Fruit fly (Drosophila melanogaster): ENCODE measurements around the gene mTerf5.

The mTerf5 gene

DNA sequence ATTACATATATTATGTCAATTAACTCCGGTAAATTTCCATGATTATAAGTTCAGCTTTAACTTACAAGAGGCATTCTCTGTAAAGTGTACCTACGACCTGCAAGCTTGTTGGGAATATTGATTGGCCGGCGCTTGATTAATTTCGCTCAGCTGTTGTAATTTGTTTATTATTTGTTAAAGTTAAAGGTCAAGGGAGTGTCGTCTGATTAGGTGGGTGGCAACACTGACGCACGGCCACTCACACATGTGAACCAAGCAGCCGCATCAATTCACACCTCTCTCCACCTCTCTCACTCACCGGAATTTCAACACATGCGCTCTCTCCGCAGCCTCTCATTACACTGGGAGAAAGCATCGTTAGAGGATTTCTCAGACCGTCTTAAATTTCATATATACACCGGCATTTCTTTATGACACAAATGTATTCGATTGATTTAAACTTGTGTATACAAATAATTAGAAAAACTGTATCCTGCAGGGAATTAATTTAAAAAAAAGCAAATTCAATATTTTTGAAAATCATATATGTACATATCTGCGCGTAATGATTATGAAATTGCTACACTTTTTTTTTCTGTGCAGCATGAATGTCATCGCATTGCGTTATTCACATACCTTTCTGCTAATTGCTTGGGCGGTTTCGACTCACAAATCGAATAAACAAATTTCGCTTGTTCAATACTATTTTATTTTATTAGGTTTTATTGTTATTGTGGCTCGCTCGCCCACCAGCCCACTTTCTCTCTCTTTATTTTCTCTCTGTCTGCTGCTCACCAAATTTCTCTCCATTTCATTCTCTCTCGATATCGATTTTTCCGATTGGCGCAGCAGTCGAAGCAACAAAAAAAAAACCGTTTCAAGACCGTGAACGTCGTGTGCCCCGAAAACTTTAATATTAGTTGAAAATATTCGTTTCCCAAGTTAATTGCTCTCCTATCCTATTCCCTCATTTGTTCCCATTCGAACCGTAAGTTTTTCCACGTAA, 51.2 kb downstream of the mTerf5 start (continued):
- TF ChIP-seq Ada2b (GFP tag; IDR thresholded peaks at IDR 0.05): peak; percentile 84
- peak; percentile 85 to 96 for TF ChIP-seq bsh (GFP tag; optimal IDR thresholded peaks at IDR 0.05)
- TF ChIP-seq tll (GFP tag; optimal IDR thresholded peaks at IDR 0.05): peak in 1 of 2 experiments; percentile 52
- peak; percentile 50 for TF ChIP-seq CG4282 (GFP tag; optimal IDR thresholded peaks at IDR 0.05)
- peak; percentile 96 for TF ChIP-seq CG30403 (GFP tag; optimal IDR thresholded peaks at IDR 0.05)
- TF ChIP-seq CG2712 (tag; optimal IDR thresholded peaks at IDR 0.05): peak; percentile 96
- TF ChIP-seq pfk (GFP tag; optimal IDR thresholded peaks at IDR 0.05): peak; percentile 6
- TF ChIP-seq NC2β (GFP tag; optimal IDR thresholded peaks at IDR 0.05): peak; percentile 88
- TF ChIP-seq dati (GFP tag; IDR thresholded peaks at IDR 0.05): peak; percentile 70; the same call in 1 of the 2 replicates
- peak; percentile 94 for TF ChIP-seq grau (tag; optimal IDR thresholded peaks at IDR 0.05)
- peak; percentile 91 for TF ChIP-seq cwo (GFP tag; optimal IDR thresholded peaks at IDR 0.05)
- TF ChIP-seq CG15011 (GFP tag; optimal IDR thresholded peaks at IDR 0.05): peak; percentile 89
- TF ChIP-seq CG8388 (GFP tag; optimal IDR thresholded peaks at IDR 0.05): peak; percentile 92
- peak; percentile 78 for TF ChIP-seq CG11456 (GFP tag; IDR thresholded peaks at IDR 0.05)
- peak; percentile 80 for TF ChIP-seq ems (GFP tag; optimal IDR thresholded peaks at IDR 0.05)
- peak; percentile 92 for TF ChIP-seq Chrac-16 (GFP tag; optimal IDR thresholded peaks at IDR 0.05)
- peak; percentile 83 for TF ChIP-seq B-H1 (GFP tag; IDR thresholded peaks at IDR 0.05)
- peak; percentile 90 for TF ChIP-seq pho (GFP tag; optimal IDR thresholded peaks at IDR 0.05)
- peak; percentile 93 for TF ChIP-seq CG12236 (GFP tag; optimal IDR thresholded peaks at IDR 0.05)
- peak; percentile 86 for TF ChIP-seq CG10543 (GFP tag; optimal IDR thresholded peaks at IDR 0.05)
- peak; percentile 73 for TF ChIP-seq CG31365 (tag; optimal IDR thresholded peaks at IDR 0.05)
- TF ChIP-seq dm (GFP tag; optimal IDR thresholded peaks at IDR 0.05): peak; percentile 69
- TF ChIP-seq Myb (GFP tag; optimal IDR thresholded peaks at IDR 0.05): peak; percentile 69
- TF ChIP-seq ro (GFP tag; IDR thresholded peaks at IDR 0.05): peak; percentile 81; the same call in 1 of the 2 replicates
- TF ChIP-seq crp (GFP tag; optimal IDR thresholded peaks at IDR 0.05): peak in 1 of 2 experiments; percentile 62
- TF ChIP-seq zen2 (GFP tag; IDR thresholded peaks at IDR 0.05; ENCODE audit: partially characterized antibody): no peak
- TF ChIP-seq BEAF-32 (GFP tag; optimal IDR thresholded peaks at IDR 0.05): no peak
- TF ChIP-seq Hr78 (GFP tag; optimal IDR thresholded peaks at IDR 0.05): peak in 1 of 2 experiments; percentile 90
- peak; percentile 92 for TF ChIP-seq BtbVII (GFP tag; optimal IDR thresholded peaks at IDR 0.05)
- peak; percentile 86 for TF ChIP-seq trem (tag; optimal IDR thresholded peaks at IDR 0.05)
- peak; percentile 3 for TF ChIP-seq pzg (GFP tag; optimal IDR thresholded peaks at IDR 0.05)
- no peak for TF ChIP-seq CkIIα-i1 (GFP tag; IDR thresholded peaks at IDR 0.05)
- peak; percentile 93 for TF ChIP-seq CG18619 (GFP tag; optimal IDR thresholded peaks at IDR 0.05)
- TF ChIP-seq da (GFP tag; optimal IDR thresholded peaks at IDR 0.05): peak; percentile 70
- peak; percentile 77 for TF ChIP-seq YL-1 (GFP tag; optimal IDR thresholded peaks at IDR 0.05)
- TF ChIP-seq cato (GFP tag; optimal IDR thresholded peaks at IDR 0.05; ENCODE audit: borderline replicate concordance): peak; percentile 89
- TF ChIP-seq CG7556 (GFP tag; optimal IDR thresholded peaks at IDR 0.05): peak; percentile 97
- TF ChIP-seq CTCF (GFP tag; optimal IDR thresholded peaks at IDR 0.05): peak; percentile 48
- TF ChIP-seq CG12299 (tag; optimal IDR thresholded peaks at IDR 0.05): peak; percentile 87
- TF ChIP-seq CG2202 (tag; optimal IDR thresholded peaks at IDR 0.05): peak; percentile 84
- TF ChIP-seq seq (GFP tag; IDR thresholded peaks at IDR 0.05): peak; percentile 88
- TF ChIP-seq zfh1 (GFP tag; IDR thresholded peaks at IDR 0.05): peak; percentile 92
- TF ChIP-seq ewg (GFP tag; optimal IDR thresholded peaks at IDR 0.05): peak; percentile 96
- TF ChIP-seq CG7357 (GFP tag; IDR thresholded peaks at IDR 0.05): peak; percentile 81
- TF ChIP-seq CG8924 (tag; optimal IDR thresholded peaks at IDR 0.05): peak; percentile 97
- TF ChIP-seq NfI (GFP tag; optimal IDR thresholded peaks at IDR 0.05): peak; percentile 92
- peak; percentile 64 for TF ChIP-seq pb (GFP tag; optimal IDR thresholded peaks at IDR 0.05)
